Worm (Caenorhabditis elegans) whole organism, young adult: ENCODE measurements around the gene hmg-1.2.

Experiments
- B0019.2 ChIP-seq: fragments of 200-800 bp; sonication (Bioruptor generic); conservative IDR thresholded peaks from 2 replicates; pipeline ENCODE4 v1.3.6; 2022; ENCODE audit warnings: missing genetic modification reagents, missing genetic modification characterization, missing compliant biosample characterization
- C06A6.2 ChIP-seq: fragments of 200-800 bp; sonication (Bioruptor generic); conservative IDR thresholded peaks from 2 replicates; pipeline ENCODE4 v1.3.6; 2022; ENCODE audit warnings: missing genetic modification characterization, missing compliant biosample characterization
- F33H1.4 ChIP-seq: fragments of 200-800 bp; sonication (Bioruptor generic); IDR thresholded peaks from 2 replicates; pipeline ENCODE4 v1.3.6; 2022; ENCODE audit warnings: missing genetic modification reagents, missing genetic modification characterization, missing compliant biosample characterization
- Y95B8A.8 ChIP-seq: fragments of 200-800 bp; sonication (Bioruptor generic); IDR thresholded peaks from 2 replicates; pipeline ENCODE4 v1.3.6; 2022; ENCODE audit warnings: missing genetic modification reagents, missing genetic modification characterization, missing compliant biosample characterization
- ama-1 ChIP-seq, 3 experiments: fragments of 150-350 bp in 1 of 3; sonication (generic microtip) in 2 of 3; optimal IDR thresholded peaks; 2 replicates each; lab custom pipeline; 2014 to 2018; ENCODE audit warnings: missing biosample characterization in 2 of 3, missing genetic modification characterization in 2 of 3, missing genetic modification reagents in 2 of 3
- aptf-3 ChIP-seq: fragments of 200-800 bp; sonication (Bioruptor generic); IDR thresholded peaks from 2 replicates; pipeline ENCODE4 v1.3.6; 2022; ENCODE audit warnings: missing genetic modification characterization, missing compliant biosample characterization
- atf-7 ChIP-seq: sonication (generic microtip); optimal IDR thresholded peaks from 2 replicates; lab custom pipeline; 2017; ENCODE audit warnings: mild to moderate bottlenecking, missing genetic modification characterization, missing compliant biosample characterization
- bed-2 ChIP-seq: fragments of 200-800 bp; sonication (Bioruptor generic); IDR thresholded peaks from 2 replicates; pipeline ENCODE4 v1.3.6; 2022; ENCODE audit warnings: missing genetic modification reagents, missing genetic modification characterization, missing compliant biosample characterization
- cebp-2 ChIP-seq: fragments of 200-800 bp; sonication (Bioruptor generic); IDR thresholded peaks from 2 replicates; pipeline ENCODE4 v1.3.6; 2022; ENCODE audit warnings: missing genetic modification characterization, missing compliant biosample characterization
- ceh-27 ChIP-seq: fragments of 200-800 bp; sonication (Bioruptor generic); optimal IDR thresholded peaks from 2 replicates; lab custom pipeline; 2018; ENCODE audit warnings: mild to moderate bottlenecking, missing genetic modification characterization, moderate library complexity, missing compliant biosample characterization
- dpff-1 ChIP-seq: sonication (generic microtip); optimal IDR thresholded peaks from 2 replicates; lab custom pipeline; 2017; ENCODE audit warnings: mild to moderate bottlenecking, missing genetic modification characterization, missing compliant biosample characterization
- efl-1 ChIP-seq: fragments of 150-350 bp; optimal IDR thresholded peaks from 2 replicates; lab custom pipeline; 2014; ENCODE audit warnings: missing biosample characterization, missing genetic modification reagents, missing genetic modification characterization
- egl-44 ChIP-seq: fragments of 200-800 bp; sonication (Bioruptor generic); IDR thresholded peaks from 2 replicates; pipeline ENCODE4 v1.3.6; 2022; ENCODE audit warnings: missing genetic modification reagents, missing genetic modification characterization, missing compliant biosample characterization
- egrh-3 ChIP-seq: fragments of 200-800 bp; sonication (Bioruptor generic); IDR thresholded peaks from 2 replicates; pipeline ENCODE4 v1.3.6; 2022; ENCODE audit warnings: missing genetic modification reagents, missing genetic modification characterization, missing compliant biosample characterization
- ekl-4 ChIP-seq: fragments of 200-800 bp; sonication (Bioruptor generic); IDR thresholded peaks from 2 replicates; pipeline ENCODE4 v1.3.6; 2022; ENCODE audit warnings: missing genetic modification reagents, missing genetic modification characterization, missing compliant biosample characterization
- ets-4 ChIP-seq: fragments of 200-800 bp; sonication (Bioruptor generic); optimal IDR thresholded peaks from 2 replicates; lab custom pipeline; 2018; ENCODE audit warnings: mild to moderate bottlenecking, missing genetic modification characterization, missing compliant biosample characterization
- fkh-3 ChIP-seq: sonication (generic microtip); optimal IDR thresholded peaks from 2 replicates; lab custom pipeline; 2016; ENCODE audit warnings: mild to moderate bottlenecking, missing genetic modification characterization, missing compliant biosample characterization
- hlh-12 ChIP-seq: sonication (generic microtip); optimal IDR thresholded peaks from 2 replicates; lab custom pipeline; 2016; ENCODE audit warnings: missing genetic modification characterization, missing compliant biosample characterization
- hmg-1.2 ChIP-seq: fragments of 200-800 bp; sonication (Bioruptor generic); IDR thresholded peaks from 2 replicates; pipeline ENCODE4 v1.3.6; 2022; ENCODE audit warnings: missing genetic modification reagents, missing genetic modification characterization, missing compliant biosample characterization
- hmg-20 ChIP-seq: fragments of 200-800 bp; sonication (Bioruptor generic); IDR thresholded peaks from 2 replicates; pipeline ENCODE4 v1.3.6; 2022; ENCODE audit warnings: missing genetic modification reagents, missing genetic modification characterization, missing compliant biosample characterization
- lsl-1 ChIP-seq: fragments of 200-800 bp; sonication (Bioruptor generic); optimal IDR thresholded peaks from 2 replicates; lab custom pipeline; 2018; ENCODE audit warnings: mild to moderate bottlenecking, missing genetic modification characterization, moderate library complexity, missing compliant biosample characterization
- lsy-27 ChIP-seq: sonication (generic microtip); optimal IDR thresholded peaks from 2 replicates; lab custom pipeline; 2017; ENCODE audit warnings: missing genetic modification characterization, mild to moderate bottlenecking, missing compliant biosample characterization, antibody characterized with exemption, missing genotype, borderline replicate concordance; ENCODE audit not compliant: insufficient read depth
- madf-6 ChIP-seq: fragments of 200-800 bp; sonication (Bioruptor generic); IDR thresholded peaks from 2 replicates; pipeline ENCODE4 v1.3.6; 2022; ENCODE audit warnings: missing genetic modification reagents, missing genetic modification characterization, missing compliant biosample characterization
- madf-8 ChIP-seq: fragments of 200-800 bp; sonication (Bioruptor generic); conservative IDR thresholded peaks from 2 replicates; pipeline ENCODE4 v1.3.6; 2022; ENCODE audit warnings: missing genetic modification reagents, missing genetic modification characterization, missing compliant biosample characterization
- mxl-1 ChIP-seq: sonication (generic microtip); optimal IDR thresholded peaks from 2 replicates; lab custom pipeline; 2016; ENCODE audit warnings: missing genetic modification characterization, missing compliant biosample characterization
- nhr-80 ChIP-seq: sonication (generic microtip); optimal IDR thresholded peaks from 2 replicates; lab custom pipeline; 2016; ENCODE audit warnings: missing genetic modification characterization, missing compliant biosample characterization
- repo-1 ChIP-seq: sonication (generic microtip); optimal IDR thresholded peaks from 2 replicates; lab custom pipeline; 2017; ENCODE audit warnings: mild to moderate bottlenecking, missing genetic modification characterization, missing compliant biosample characterization
- tbp1 ChIP-seq: fragments of 200-800 bp; sonication (Bioruptor generic); optimal IDR thresholded peaks from 2 replicates; lab custom pipeline; 2018; ENCODE audit warnings: mild to moderate bottlenecking, missing genetic modification characterization, missing compliant biosample characterization
- tlf-1 ChIP-seq: fragments of 200-800 bp; sonication (Bioruptor generic); optimal IDR thresholded peaks from 2 replicates; lab custom pipeline; 2018; ENCODE audit warnings: mild to moderate bottlenecking, missing genetic modification characterization, missing compliant biosample characterization
- xnd-1 ChIP-seq: sonication (generic microtip); optimal IDR thresholded peaks from 2 replicates; lab custom pipeline; 2016; ENCODE audit warnings: missing genotype, missing genetic modification reagents, missing genetic modification characterization, missing compliant biosample characterization
- ztf-18 ChIP-seq: sonication (generic microtip); optimal IDR thresholded peaks from 2 replicates; lab custom pipeline; 2016; ENCODE audit warnings: missing genotype, mild to moderate bottlenecking, missing genetic modification characterization, missing compliant biosample characterization
- ztf-22 ChIP-seq: fragments of 200-800 bp; sonication (Bioruptor generic); optimal IDR thresholded peaks from 2 replicates; lab custom pipeline; 2018; ENCODE audit warnings: mild to moderate bottlenecking, missing genetic modification characterization, moderate library complexity, missing compliant biosample characterization
- ztf-25 ChIP-seq: fragments of 200-800 bp; sonication (Bioruptor generic); IDR thresholded peaks from 2 replicates; pipeline ENCODE4 v1.3.6; 2022; ENCODE audit warnings: missing genetic modification reagents, missing genetic modification characterization, missing compliant biosample characterization
- ztf-28 ChIP-seq: fragments of 200-800 bp; sonication (Bioruptor generic); IDR thresholded peaks from 2 replicates; pipeline ENCODE4 v1.3.6; 2022; ENCODE audit warnings: missing genetic modification reagents, missing genetic modification characterization, missing compliant biosample characterization

hmg-1.2 gene

DNA sequence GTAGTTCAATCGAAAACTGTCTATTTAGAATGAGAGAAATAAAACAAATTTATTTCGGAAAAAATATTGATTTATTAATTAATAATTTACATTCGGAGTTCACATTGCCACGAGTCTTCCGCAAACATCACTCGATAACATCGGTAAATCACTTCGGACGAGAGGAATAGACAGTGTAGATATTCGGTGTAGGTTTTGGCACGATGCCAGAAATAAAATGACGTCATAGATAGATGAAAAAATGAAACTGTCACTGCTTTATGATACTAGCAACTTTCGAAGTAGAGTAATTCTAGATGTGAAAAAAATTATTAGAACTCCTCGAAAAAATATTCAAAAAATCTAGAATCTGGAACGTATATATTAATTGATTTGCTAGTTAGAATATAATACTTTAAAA, 727 bp upstream of the hmg-1.2 start:
- TF ChIP-seq hmg-1.2 (GFP tag; lab: Robert Waterston, UW) (peak; percentile 20; the same call in 1 of the 2 replicates), atf-7 (peak; percentile 3), B0019.2 (GFP tag; lab: Robert Waterston, UW) (no peak)

ce11 chrIII:6283024-6283423, 2.8 kb downstream of the hmg-1.2 start:
- TF ChIP-seq madf-6 (GFP tag; lab: Robert Waterston, UW) (peak; percentile 93), madf-8 (GFP tag; lab: Robert Waterston, UW) (peak; percentile 74), xnd-1 (peak; percentile 91), bed-2 (GFP tag; lab: Robert Waterston, UW) (no peak), B0019.2 (GFP tag; lab: Robert Waterston, UW) (no peak), F33H1.4 (peak; percentile 43; the same call in 1 of the 2 replicates), hmg-1.2 (GFP tag; lab: Robert Waterston, UW) (0 out of 2 replicates have a peak, but pooled peaks have one; percentile 14), ztf-22 (GFP tag; lab: Kevin White, UChicago) (no peak), efl-1 (peak; percentile 6), egl-44 (GFP tag; lab: Robert Waterston, UW) (no peak), lsl-1 (GFP tag; lab: Kevin White, UChicago) (peak; percentile 89), ekl-4 (GFP tag; lab: Robert Waterston, UW) (0 out of 2 replicates have a peak, but pooled peaks have one; percentile 23)

DNA sequence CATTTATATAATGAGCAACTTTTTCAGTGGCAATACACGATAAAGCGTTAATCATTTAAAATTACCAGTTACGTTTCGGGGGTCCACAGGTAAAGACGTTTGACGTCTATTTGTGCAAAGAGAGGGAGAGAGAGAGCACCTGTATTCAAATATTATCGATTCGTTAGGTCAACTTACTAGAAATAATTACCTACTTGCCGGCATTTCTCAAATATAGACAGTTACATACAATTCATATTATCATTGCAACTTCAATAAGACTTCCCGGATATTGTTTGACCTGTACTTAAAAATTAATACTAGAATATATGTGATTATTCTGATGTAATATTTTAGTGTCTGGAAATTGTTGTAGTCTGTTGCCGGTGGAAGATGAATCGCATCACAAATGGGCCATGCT, 5.7 kb downstream of the hmg-1.2 start, which contains the start of gene gadr-3:
Gene gadr-3 (minus strand): TSS at position 101 of the 400 bp plus-strand sequence.
- TF ChIP-seq tlf-1 (GFP tag; lab: Kevin White, UChicago): no peak
- TF ChIP-seq tbp1 (GFP tag; lab: Kevin White, UChicago): no peak
- TF ChIP-seq mxl-1 (tag; lab: Kevin White, UChicago): no peak
- no peak for TF ChIP-seq hlh-12 (tag; lab: Kevin White, UChicago)
- no peak for TF ChIP-seq egrh-3 (GFP tag; lab: Robert Waterston, UW)
- TF ChIP-seq ztf-28 (GFP tag; lab: Robert Waterston, UW): no peak
- TF ChIP-seq cebp-2 (GFP tag; lab: Robert Waterston, UW): no peak
- TF ChIP-seq ztf-18 (tag; lab: Kevin White, UChicago): no peak
- TF ChIP-seq ama-1 (optimal IDR thresholded peaks at IDR 0.05; lab: Kevin White, UChicago): no peak
- no peak for TF ChIP-seq ama-1 (GFP tag; optimal IDR thresholded peaks at IDR 0.05; lab: Kevin White, UChicago)
- TF ChIP-seq aptf-3 (GFP tag; lab: Robert Waterston, UW): no peak
- TF ChIP-seq hmg-20 (GFP tag; lab: Robert Waterston, UW): no peak
- TF ChIP-seq ceh-27 (GFP tag; lab: Kevin White, UChicago): no peak
- no peak for TF ChIP-seq ets-4 (GFP tag; lab: Kevin White, UChicago)
- no peak for TF ChIP-seq C06A6.2 (GFP tag; lab: Robert Waterston, UW)
- TF ChIP-seq Y95B8A.8 (GFP tag; lab: Robert Waterston, UW): no peak
- no peak for TF ChIP-seq fkh-3 (tag; lab: Kevin White, UChicago)
- TF ChIP-seq lsy-27 (tag; lab: Kevin White, UChicago): no peak
- TF ChIP-seq ztf-25 (GFP tag; lab: Robert Waterston, UW): no peak
- TF ChIP-seq repo-1 (tag; lab: Kevin White, UChicago): no peak
- no peak for TF ChIP-seq atf-7

DNA sequence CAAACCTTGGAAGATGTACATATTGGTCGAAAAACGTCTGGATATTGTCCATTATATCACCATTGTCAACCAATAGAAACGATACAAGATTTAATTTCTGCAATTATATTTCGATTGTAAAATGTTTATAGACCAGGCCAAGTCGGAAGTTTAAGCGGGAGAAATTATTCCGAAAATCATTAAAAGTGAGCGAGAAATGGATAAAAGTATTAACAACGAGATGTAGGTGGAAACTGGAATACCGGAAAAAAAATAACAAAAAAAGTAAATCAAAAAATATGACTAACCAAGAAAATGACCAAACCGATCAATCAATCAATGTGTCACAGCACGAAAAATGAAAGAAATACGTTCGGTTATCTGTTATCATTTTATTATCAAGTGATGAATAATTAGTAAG, 7.0 kb downstream of the hmg-1.2 start, which contains the start of gene F47D12.6:
Gene F47D12.6 (minus strand): TSS at position 101 of the 400 bp plus-strand sequence.
- peak; percentile 0 for TF ChIP-seq nhr-80
- TF ChIP-seq dpff-1 (tag; lab: Kevin White, UChicago): no peak
